Fruit fly (Drosophila melanogaster) whole organism, embryonic: ENCODE data around the gene ghi.

Source experiments
- Atf3 ChIP-seq: fragments of 200-800 bp; sonication (Bioruptor generic); optimal IDR thresholded peaks from 3 replicates; lab custom pipeline; 2016; ENCODE audit warnings: missing biosample characterization, missing genetic modification characterization
- CG10959 ChIP-seq: fragments of 200-800 bp; sonication (Bioruptor generic); IDR thresholded peaks from 2 replicates; pipeline ENCODE4 v1.3.6; 2022; ENCODE audit warnings: missing biosample characterization, missing genetic modification characterization
- CG12104 ChIP-seq: fragments of 200-800 bp; sonication (Bioruptor generic); optimal IDR thresholded peaks from 3 replicates; lab custom pipeline; 2016; ENCODE audit warnings: missing biosample characterization, missing genetic modification characterization
- CG16863 ChIP-seq: fragments of 200-800 bp; sonication (Bioruptor generic); optimal IDR thresholded peaks from 3 replicates; lab custom pipeline; 2016; ENCODE audit warnings: missing biosample characterization, missing genetic modification characterization
- CG17385 ChIP-seq: fragments of 200-800 bp; sonication (Bioruptor generic); optimal IDR thresholded peaks from 3 replicates; lab custom pipeline; 2018; ENCODE audit warnings: missing biosample characterization, mild to moderate bottlenecking, missing genetic modification characterization
- CG17568 ChIP-seq: fragments of 200-800 bp; sonication (Bioruptor generic); optimal IDR thresholded peaks from 2 replicates; lab custom pipeline; 2018; ENCODE audit warnings: missing biosample characterization, mild to moderate bottlenecking, missing genetic modification characterization, moderate library complexity
- CG17912 ChIP-seq: fragments of 200-800 bp; sonication (Bioruptor generic); optimal IDR thresholded peaks from 2 replicates; lab custom pipeline; 2018; ENCODE audit warnings: missing biosample characterization, mild to moderate bottlenecking, missing genetic modification characterization
- CG2120 ChIP-seq: fragments of 200-800 bp; sonication (Bioruptor generic); optimal IDR thresholded peaks from 3 replicates; lab custom pipeline; 2016; ENCODE audit warnings: missing biosample characterization, missing genetic modification characterization
- CG2129 ChIP-seq: fragments of 200-800 bp; sonication (Bioruptor generic); IDR thresholded peaks from 2 replicates; pipeline ENCODE4 v1.3.6; 2022; ENCODE audit warnings: missing biosample characterization, missing genetic modification characterization; ENCODE audit not compliant: partially characterized antibody
- CG34376 ChIP-seq: fragments of 200-800 bp; sonication (Bioruptor generic); optimal IDR thresholded peaks from 2 replicates; lab custom pipeline; 2018; ENCODE audit warnings: missing biosample characterization, mild to moderate bottlenecking, missing genetic modification characterization
- CG5953 ChIP-seq: fragments of 200-800 bp; sonication (Bioruptor generic); IDR thresholded peaks from 2 replicates; pipeline ENCODE4 v1.3.6; 2022; ENCODE audit warnings: missing biosample characterization, missing genetic modification characterization
- CG6683 ChIP-seq: fragments of 200-800 bp; sonication (Bioruptor generic); optimal IDR thresholded peaks from 2 replicates; lab custom pipeline; 2017; ENCODE audit warnings: missing biosample characterization, mild to moderate bottlenecking, missing genetic modification characterization, missing genetic modification reagents
- CG7963 ChIP-seq: fragments of 200-800 bp; sonication (Bioruptor generic); IDR thresholded peaks from 3 replicates; pipeline ENCODE4 v1.3.6; 2022; ENCODE audit warnings: missing biosample characterization, missing genetic modification characterization; ENCODE audit not compliant: partially characterized antibody
- CG8388 ChIP-seq: fragments of 200-800 bp; sonication (Bioruptor generic); optimal IDR thresholded peaks from 2 replicates; lab custom pipeline; 2019; ENCODE audit warnings: missing biosample characterization, mild to moderate bottlenecking, missing genetic modification characterization, moderate library complexity
- Dbx ChIP-seq: fragments of 200-800 bp; sonication (Bioruptor generic); IDR thresholded peaks from 3 replicates; pipeline ENCODE4 v1.3.6; 2022; ENCODE audit warnings: missing biosample characterization, missing genetic modification characterization
- Fer1 ChIP-seq: fragments of 200-800 bp; sonication (Bioruptor generic); optimal IDR thresholded peaks from 2 replicates; lab custom pipeline; 2017; ENCODE audit warnings: missing biosample characterization, mild to moderate bottlenecking, missing genetic modification characterization
- H15 ChIP-seq: fragments of 200-800 bp; sonication (Bioruptor generic); IDR thresholded peaks from 3 replicates; pipeline ENCODE4 v1.3.6; 2022; ENCODE audit warnings: missing biosample characterization, missing genetic modification characterization
- Hey ChIP-seq: fragments of 200-800 bp; sonication (Bioruptor generic); optimal IDR thresholded peaks from 3 replicates; lab custom pipeline; 2018; ENCODE audit warnings: missing biosample characterization, mild to moderate bottlenecking, missing genetic modification characterization
- Jarid2 ChIP-seq: fragments of 200-800 bp; sonication (Bioruptor generic); optimal IDR thresholded peaks from 3 replicates; lab custom pipeline; 2017; ENCODE audit warnings: mild to moderate bottlenecking, missing biosample characterization, missing genetic modification reagents, missing genetic modification characterization
- Kr ChIP-seq: fragments of 200-800 bp; sonication (Bioruptor generic); optimal IDR thresholded peaks from 2 replicates; lab custom pipeline; 2017; ENCODE audit warnings: missing biosample characterization, mild to moderate bottlenecking, missing genetic modification characterization
- MBD-R2 ChIP-seq: fragments of 200-800 bp; sonication (Bioruptor generic); IDR thresholded peaks from 2 replicates; pipeline ENCODE4 v1.3.6; 2022; ENCODE audit warnings: missing biosample characterization, missing genetic modification characterization
- Med ChIP-seq: fragments of 200-800 bp; sonication (Bioruptor generic); peaks from one replicate; lab custom pipeline; 2016; ENCODE audit warnings: missing biosample characterization, missing genetic modification characterization, mild to moderate bottlenecking, inconsistent platforms, moderate library complexity
- Mrtf ChIP-seq: fragments of 200-800 bp; sonication (Bioruptor generic); IDR thresholded peaks from 3 replicates; pipeline ENCODE4 v1.3.6; 2022; ENCODE audit warnings: missing biosample characterization, missing genetic modification characterization
- PHDP ChIP-seq: fragments of 200-800 bp; sonication (Bioruptor generic); optimal IDR thresholded peaks from 3 replicates; lab custom pipeline; 2018; ENCODE audit warnings: missing biosample characterization, mild to moderate bottlenecking, missing genetic modification characterization, moderate library complexity
- Pdp1 ChIP-seq, 2 experiments: fragments of 200-800 bp; sonication (Bioruptor generic); optimal IDR thresholded peaks; 3 replicates each; lab custom pipeline; 2016; ENCODE audit warnings: missing biosample characterization in 2 of 2, missing genetic modification characterization in 2 of 2, mild to moderate bottlenecking in 1 of 2, moderate library complexity in 1 of 2
- Rx ChIP-seq: fragments of 200-800 bp; sonication (Bioruptor generic); IDR thresholded peaks from 2 replicates; pipeline ENCODE4 v1.3.6; 2022; ENCODE audit warnings: missing biosample characterization, missing genetic modification characterization
- Taf1 ChIP-seq: fragments of 200-800 bp; sonication (Bioruptor generic); IDR thresholded peaks from 2 replicates; pipeline ENCODE4 v1.3.6; 2022; ENCODE audit warnings: missing biosample characterization, missing genetic modification characterization
- amos ChIP-seq: fragments of 200-800 bp; sonication (Bioruptor generic); IDR thresholded peaks from 2 replicates; pipeline ENCODE4 v1.3.6; 2022; ENCODE audit warnings: missing biosample characterization, missing genetic modification characterization; ENCODE audit not compliant: partially characterized antibody
- bbx ChIP-seq: fragments of 200-800 bp; sonication (Bioruptor generic); IDR thresholded peaks from 2 replicates; pipeline ENCODE4 v1.3.6; 2022; ENCODE audit warnings: missing biosample characterization, missing genetic modification characterization; ENCODE audit not compliant: partially characterized antibody
- bigmax ChIP-seq: fragments of 200-800 bp; sonication (Bioruptor generic); optimal IDR thresholded peaks from 2 replicates; lab custom pipeline; 2018; ENCODE audit warnings: missing biosample characterization, mild to moderate bottlenecking, missing genetic modification characterization
- chn ChIP-seq: fragments of 200-800 bp; sonication (Bioruptor generic); optimal IDR thresholded peaks from 2 replicates; lab custom pipeline; 2016; ENCODE audit warnings: missing biosample characterization, missing genetic modification characterization
- cwo ChIP-seq: fragments of 200-800 bp; sonication (Bioruptor generic); optimal IDR thresholded peaks from 3 replicates; lab custom pipeline; 2017; ENCODE audit warnings: missing biosample characterization, missing genetic modification characterization, mild to moderate bottlenecking, moderate library complexity, missing genetic modification reagents
- dm ChIP-seq: fragments of 200-800 bp; sonication (Bioruptor generic); optimal IDR thresholded peaks from 3 replicates; lab custom pipeline; 2016; ENCODE audit warnings: missing biosample characterization, missing genetic modification characterization
- dysf ChIP-seq: fragments of 200-800 bp; sonication (Bioruptor generic); IDR thresholded peaks from 3 replicates; pipeline ENCODE4 v1.3.6; 2022; ENCODE audit warnings: missing biosample characterization, missing genetic modification characterization
- esg ChIP-seq: fragments of 200-800 bp; sonication (Bioruptor generic); conservative IDR thresholded peaks from 2 replicates; pipeline ENCODE4 v1.3.6; 2022; ENCODE audit warnings: missing biosample characterization, missing genetic modification characterization
- exex ChIP-seq: fragments of 200-800 bp; sonication (Bioruptor generic); optimal IDR thresholded peaks from 4 replicates; lab custom pipeline; 2018; ENCODE audit warnings: missing biosample characterization, mild to moderate bottlenecking, missing genetic modification characterization, moderate library complexity
- gro ChIP-seq: fragments of 200-800 bp; sonication (Bioruptor generic); optimal IDR thresholded peaks from 2 replicates; lab custom pipeline; 2016; ENCODE audit warnings: missing biosample characterization, missing genetic modification characterization
- hkb ChIP-seq, 2 experiments: fragments of 200-800 bp in 1 of 2; fragments of >200 bp in 1 of 2; sonication (Bioruptor generic) in 1 of 2; IDR thresholded peaks in 1 of 2; optimal IDR thresholded peaks in 1 of 2; 2 replicates each; pipeline versions ENCODE4 v1.3.6 to Lab custom; 2017 to 2022; ENCODE audit warnings: missing biosample characterization in 1 of 2, missing genetic modification characterization in 1 of 2
- jumu ChIP-seq: fragments of 200-800 bp; sonication (Bioruptor generic); optimal IDR thresholded peaks from 3 replicates; lab custom pipeline; 2016; ENCODE audit warnings: missing biosample characterization, missing genetic modification characterization
- kni ChIP-seq: fragments of 200-800 bp; sonication (Bioruptor generic); optimal IDR thresholded peaks from 3 replicates; lab custom pipeline; 2017; ENCODE audit warnings: mild to moderate bottlenecking, missing biosample characterization, missing genetic modification reagents, missing genetic modification characterization
- lilli ChIP-seq: fragments of 200-800 bp; sonication (Bioruptor generic); optimal IDR thresholded peaks from 3 replicates; lab custom pipeline; 2016; ENCODE audit warnings: missing biosample characterization, missing genetic modification characterization
- mirr ChIP-seq: fragments of 200-800 bp; sonication (Bioruptor generic); optimal IDR thresholded peaks from 3 replicates; lab custom pipeline; 2018; ENCODE audit warnings: missing biosample characterization, mild to moderate bottlenecking, missing genetic modification characterization
- nau ChIP-seq: fragments of 200-800 bp; sonication (Bioruptor generic); optimal IDR thresholded peaks from 3 replicates; lab custom pipeline; 2017; ENCODE audit warnings: missing biosample characterization, mild to moderate bottlenecking, missing genetic modification characterization, missing genetic modification reagents
- sd ChIP-seq: fragments of 200-800 bp; sonication (Bioruptor generic); optimal IDR thresholded peaks from 3 replicates; lab custom pipeline; 2018; ENCODE audit warnings: missing biosample characterization, mild to moderate bottlenecking, missing genetic modification characterization, moderate library complexity
- sens ChIP-seq: fragments of 200-800 bp; sonication (Bioruptor generic); peaks from one replicate; lab custom pipeline; 2016; ENCODE audit warnings: missing biosample characterization, missing genetic modification characterization
- sug ChIP-seq: fragments of 200-800 bp; optimal IDR thresholded peaks from 2 replicates; lab custom pipeline; 2019; ENCODE audit warnings: missing biosample characterization, mild to moderate bottlenecking, missing genetic modification characterization, moderate library complexity
- twi ChIP-seq: fragments of 200-800 bp; optimal IDR thresholded peaks from 2 replicates; lab custom pipeline; 2019; ENCODE audit warnings: missing biosample characterization, mild to moderate bottlenecking, missing genetic modification characterization, moderate library complexity
- unc-4 ChIP-seq: fragments of 200-800 bp; sonication (Bioruptor generic); IDR thresholded peaks from 2 replicates; pipeline ENCODE4 v1.3.6; 2022; ENCODE audit warnings: missing biosample characterization, missing genetic modification characterization; ENCODE audit not compliant: partially characterized antibody
- usp ChIP-seq: fragments of >200 bp; optimal IDR thresholded peaks from 2 replicates; lab custom pipeline; 2017; ENCODE audit warnings: missing biosample characterization, missing genetic modification characterization

Gene ghi

dm6 chr3L:9447239-9447777, 4.4 kb upstream of the ghi start (continued):
- TF ChIP-seq Rx (GFP tag; lab: Robert Waterston, UW), result peak; percentile 29; the same call in 1 of the 2 replicates
- no peak for TF ChIP-seq CG17568
- no peak for TF ChIP-seq lilli (GFP tag; lab: Kevin White, UChicago)
- TF ChIP-seq dm (GFP tag; lab: Kevin White, UChicago), result no peak
- peak; percentile 23 for TF ChIP-seq Fer1 (GFP tag; lab: Kevin White, UChicago)
- no peak for TF ChIP-seq jumu
- no peak for TF ChIP-seq dysf
- TF ChIP-seq CG8388, result no peak
- TF ChIP-seq CG5953 (GFP tag; lab: Robert Waterston, UW), result no peak
- TF ChIP-seq Dbx (GFP tag; lab: Robert Waterston, UW), result no peak
- no peak for TF ChIP-seq CG6683 (GFP tag; lab: Kevin White, UChicago)
- TF ChIP-seq Mrtf (GFP tag; lab: Robert Waterston, UW), result no peak
- TF ChIP-seq Kr (GFP tag; lab: Kevin White, UChicago), result peak; percentile 79
- TF ChIP-seq twi, result no peak

dm6 chr3L:9452422-9452821, 746 bp downstream of the ghi start:
- no peak for TF ChIP-seq Atf3 (GFP tag; lab: Kevin White, UChicago)
- TF ChIP-seq CG34376 (GFP tag; lab: Kevin White, UChicago), result peak; percentile 85
- TF ChIP-seq CG17912 (GFP tag; lab: Kevin White, UChicago), result no peak
- TF ChIP-seq bbx (GFP tag; lab: Robert Waterston, UW), result 0 out of 2 replicates have a peak, but pooled peaks have one; percentile 31
- no peak for TF ChIP-seq sens (GFP tag; lab: Kevin White, UChicago)
- no peak for TF ChIP-seq Taf1
- no peak for TF ChIP-seq usp
- peak; percentile 57 for TF ChIP-seq Med (GFP tag; lab: Kevin White, UChicago)
- peak in 1 of 2 experiments; percentile 28 for TF ChIP-seq Pdp1 (GFP tag; optimal IDR thresholded peaks at IDR 0.05; lab: Kevin White, UChicago)
- no peak for TF ChIP-seq CG2129
- TF ChIP-seq CG17385, result no peak
- no peak for TF ChIP-seq kni (GFP tag; lab: Kevin White, UChicago)
- no peak for TF ChIP-seq H15 (GFP tag; lab: Robert Waterston, UW)
- TF ChIP-seq cwo (GFP tag; lab: Kevin White, UChicago), result peak; percentile 63
- no peak for TF ChIP-seq esg (GFP tag; lab: Robert Waterston, UW)
- TF ChIP-seq CG2120 (GFP tag; lab: Kevin White, UChicago), result no peak
- TF ChIP-seq gro, result peak; percentile 5
- TF ChIP-seq bigmax, result no peak
- TF ChIP-seq PHDP, result no peak
- no peak for TF ChIP-seq CG10959 (GFP tag; lab: Robert Waterston, UW)
- TF ChIP-seq Jarid2 (GFP tag; lab: Kevin White, UChicago), result no peak
- no peak for TF ChIP-seq CG7963
- TF ChIP-seq CG16863 (GFP tag; lab: Kevin White, UChicago), result no peak
- no peak for TF ChIP-seq CG12104 (GFP tag; lab: Kevin White, UChicago)
- peak; percentile 88 for TF ChIP-seq exex (tag; lab: Kevin White, UChicago)
- TF ChIP-seq unc-4, result no peak
- peak; percentile 77 for TF ChIP-seq sug (tag; lab: Kevin White, UChicago)
- TF ChIP-seq nau, result no peak
- TF ChIP-seq MBD-R2 (GFP tag; lab: Robert Waterston, UW), result no peak
- peak; percentile 14 for TF ChIP-seq sd
- TF ChIP-seq Hey (tag; lab: Kevin White, UChicago), result peak; percentile 90
- no peak for TF ChIP-seq hkb (optimal IDR thresholded peaks at IDR 0.05; lab: Kevin White, UChicago)
- TF ChIP-seq hkb (GFP tag; IDR thresholded peaks at IDR 0.05; lab: Robert Waterston, UW), result no peak
- no peak for TF ChIP-seq chn
- peak; percentile 95 for TF ChIP-seq mirr
- no peak for TF ChIP-seq amos (GFP tag; lab: Robert Waterston, UW)
- 0 out of 3 replicates have a peak, but pooled peaks have one; percentile 16 for TF ChIP-seq dysf
